Fruit fly (Drosophila melanogaster) whole organism, pupa: ENCODE data around the gene IFT54.

Experiments used
- CG10348 ChIP-seq: fragments of 200-800 bp; sonication (Bioruptor generic); IDR thresholded peaks from 2 replicates; pipeline ENCODE4 v1.3.6; 2022; ENCODE audit warnings: missing biosample characterization, missing genetic modification characterization
- CG12605 ChIP-seq: fragments of 200-800 bp; sonication (Bioruptor generic); IDR thresholded peaks from 2 replicates; pipeline ENCODE4 v1.3.6; 2022; ENCODE audit warnings: missing biosample characterization, missing genetic modification characterization
- CG13204 ChIP-seq: fragments of 200-800 bp; sonication (Bioruptor generic); optimal IDR thresholded peaks from 2 replicates; lab custom pipeline; 2018; ENCODE audit warnings: missing biosample characterization, mild to moderate bottlenecking, missing genetic modification characterization, moderate library complexity
- CG14655 ChIP-seq: fragments of 200-800 bp; sonication (Bioruptor generic); optimal IDR thresholded peaks from 3 replicates; lab custom pipeline; 2017; ENCODE audit warnings: mild to moderate bottlenecking, missing biosample characterization, missing genetic modification reagents, missing genetic modification characterization
- CG15710 ChIP-seq: fragments of 200-800 bp; sonication (Bioruptor generic); optimal IDR thresholded peaks from 2 replicates; lab custom pipeline; 2018; ENCODE audit warnings: missing biosample characterization, mild to moderate bottlenecking, missing genetic modification characterization, moderate library complexity
- CG17806 ChIP-seq: fragments of 200-800 bp; sonication (Bioruptor generic); optimal IDR thresholded peaks from 2 replicates; lab custom pipeline; 2018; ENCODE audit warnings: missing biosample characterization, mild to moderate bottlenecking, missing genetic modification characterization, moderate library complexity
- CG32121 ChIP-seq: fragments of 200-800 bp; sonication (Bioruptor generic); IDR thresholded peaks from 2 replicates; pipeline ENCODE4 v1.3.6; 2022; ENCODE audit warnings: missing biosample characterization, missing genetic modification characterization
- CG34367 ChIP-seq: fragments of 200-800 bp; sonication (Bioruptor generic); optimal IDR thresholded peaks from 2 replicates; lab custom pipeline; 2018; ENCODE audit warnings: missing biosample characterization, mild to moderate bottlenecking, missing genetic modification characterization
- CG4496 ChIP-seq: fragments of 200-800 bp; sonication (Bioruptor generic); IDR thresholded peaks from 3 replicates; pipeline ENCODE4 v1.3.6; 2022; ENCODE audit warnings: missing biosample characterization, missing genetic modification characterization
- CG8159 ChIP-seq: fragments of 200-800 bp; sonication (Bioruptor generic); optimal IDR thresholded peaks from 3 replicates; lab custom pipeline; 2018; ENCODE audit warnings: missing biosample characterization, mild to moderate bottlenecking, missing genetic modification characterization, moderate library complexity
- CG8301 ChIP-seq: fragments of 200-800 bp; sonication (Bioruptor generic); optimal IDR thresholded peaks from 2 replicates; lab custom pipeline; 2018; ENCODE audit warnings: missing biosample characterization, mild to moderate bottlenecking, missing genetic modification characterization
- CG9948 ChIP-seq: fragments of 200-800 bp; sonication (Bioruptor generic); optimal IDR thresholded peaks from 2 replicates; lab custom pipeline; 2018; ENCODE audit warnings: missing biosample characterization, mild to moderate bottlenecking, missing genetic modification characterization, moderate library complexity
- D1 ChIP-seq: fragments of 200-800 bp; sonication (Bioruptor generic); optimal IDR thresholded peaks from 2 replicates; lab custom pipeline; 2018; ENCODE audit warnings: missing biosample characterization, mild to moderate bottlenecking, missing genetic modification characterization, moderate library complexity
- EcR ChIP-seq: fragments of 200-800 bp; sonication (Bioruptor generic); optimal IDR thresholded peaks from 3 replicates; lab custom pipeline; 2019; ENCODE audit warnings: missing biosample characterization, missing genetic modification characterization, mild to moderate bottlenecking, moderate library complexity, missing genetic modification reagents
- Ets98B ChIP-seq: fragments of 200-800 bp; sonication (Bioruptor generic); IDR thresholded peaks from 2 replicates; pipeline ENCODE4 v1.3.6; 2022; ENCODE audit warnings: missing biosample characterization, missing genetic modification characterization
- Pif1A ChIP-seq: fragments of 200-800 bp; sonication (Bioruptor generic); optimal IDR thresholded peaks from 3 replicates; lab custom pipeline; 2016; ENCODE audit warnings: missing biosample characterization, missing genetic modification characterization
- Pif1B ChIP-seq: fragments of 200-800 bp; sonication (Bioruptor generic); optimal IDR thresholded peaks from 3 replicates; lab custom pipeline; 2016; ENCODE audit warnings: missing biosample characterization, missing genetic modification characterization
- Snoo ChIP-seq: fragments of 200-800 bp; sonication (Bioruptor generic); optimal IDR thresholded peaks from 3 replicates; lab custom pipeline; 2017; ENCODE audit warnings: missing biosample characterization, mild to moderate bottlenecking, missing genetic modification characterization, inconsistent platforms
- fd96Ca ChIP-seq: fragments of 200-800 bp; sonication (Bioruptor generic); IDR thresholded peaks from 3 replicates; pipeline ENCODE4 v1.3.6; 2022; ENCODE audit warnings: missing biosample characterization, missing genetic modification characterization
- gl ChIP-seq: fragments of 200-800 bp; sonication (Bioruptor generic); optimal IDR thresholded peaks from 2 replicates; lab custom pipeline; 2018; ENCODE audit warnings: missing biosample characterization, mild to moderate bottlenecking, missing genetic modification characterization
- rn ChIP-seq: fragments of 200-800 bp; sonication (Bioruptor generic); IDR thresholded peaks from 2 replicates; pipeline ENCODE4 v1.3.6; 2022; ENCODE audit warnings: missing biosample characterization, missing genetic modification characterization

Gene IFT54

DNA sequence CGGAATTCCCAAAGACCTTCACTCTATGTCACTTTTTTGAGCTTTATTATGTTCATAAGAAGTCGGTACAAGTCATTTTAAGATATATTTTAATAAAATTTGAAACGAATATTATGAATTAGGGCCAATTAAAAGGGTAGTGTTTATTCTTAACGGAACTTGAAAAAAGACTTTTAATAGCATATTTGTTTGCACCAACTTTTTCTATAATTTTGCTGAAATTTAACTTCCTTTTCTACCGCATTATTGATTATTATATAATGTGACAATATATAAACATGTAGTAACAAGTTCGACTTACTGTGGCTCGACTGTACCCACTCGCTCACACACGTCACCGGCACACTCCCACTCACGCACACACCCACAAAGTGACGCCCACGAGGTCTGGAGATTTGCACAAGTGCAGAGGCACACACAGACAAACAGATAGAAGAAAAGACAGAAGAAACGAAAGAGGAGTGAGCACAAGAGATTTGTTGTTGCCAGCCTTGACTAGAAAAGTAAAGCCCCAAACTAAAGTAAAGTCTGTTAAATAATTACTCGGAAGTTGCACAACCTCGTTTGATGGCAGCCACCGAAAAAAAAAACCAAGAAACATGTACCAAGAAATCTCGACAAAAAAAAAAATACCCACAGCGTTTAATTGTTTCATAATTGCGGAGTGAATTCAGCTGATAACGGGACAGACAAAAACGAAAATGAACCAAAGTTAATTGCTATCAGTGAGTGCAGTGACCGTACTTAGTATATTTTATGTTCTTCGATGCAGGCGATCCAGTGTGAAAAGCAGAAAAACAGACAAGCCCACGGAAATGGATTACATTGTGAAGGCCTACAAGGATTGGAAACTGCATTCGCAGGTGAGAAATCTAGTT lies 12.0 kb upstream of the IFT54 start:
- TF ChIP-seq CG9948 (tag; lab: Kevin White, UChicago) (peak; percentile 42), CG14655 (GFP tag; lab: Kevin White, UChicago) (peak; percentile 60), CG8159 (peak; percentile 56), Pif1B (GFP tag; lab: Kevin White, UChicago) (peak; percentile 7), CG34367 (tag; lab: Kevin White, UChicago) (no peak), D1 (tag; lab: Kevin White, UChicago) (peak; percentile 46), Ets98B (GFP tag; lab: Robert Waterston, UW) (peak; percentile 26; the same call in 1 of the 2 replicates), Pif1A (GFP tag; lab: Kevin White, UChicago) (no peak), CG32121 (GFP tag; lab: Robert Waterston, UW) (peak; percentile 52), CG8301 (tag; lab: Kevin White, UChicago) (peak; percentile 50), rn (no peak), EcR (GFP tag; lab: Kevin White, UChicago) (peak; percentile 58), CG10348 (GFP tag; lab: Robert Waterston, UW) (no peak), gl (tag; lab: Kevin White, UChicago) (no peak), fd96Ca (GFP tag; lab: Robert Waterston, UW) (peak; percentile 56; the same call in 1 of the 3 replicates), CG4496 (GFP tag; lab: Robert Waterston, UW) (peak; percentile 53; the same call in 1 of the 3 replicates), Snoo (tag; lab: Kevin White, UChicago) (peak; percentile 3), CG12605 (GFP tag; lab: Robert Waterston, UW) (no peak), CG17806 (tag; lab: Kevin White, UChicago) (peak; percentile 4), CG15710 (peak; percentile 48), CG13204 (GFP tag; lab: Kevin White, UChicago) (no peak)

DNA sequence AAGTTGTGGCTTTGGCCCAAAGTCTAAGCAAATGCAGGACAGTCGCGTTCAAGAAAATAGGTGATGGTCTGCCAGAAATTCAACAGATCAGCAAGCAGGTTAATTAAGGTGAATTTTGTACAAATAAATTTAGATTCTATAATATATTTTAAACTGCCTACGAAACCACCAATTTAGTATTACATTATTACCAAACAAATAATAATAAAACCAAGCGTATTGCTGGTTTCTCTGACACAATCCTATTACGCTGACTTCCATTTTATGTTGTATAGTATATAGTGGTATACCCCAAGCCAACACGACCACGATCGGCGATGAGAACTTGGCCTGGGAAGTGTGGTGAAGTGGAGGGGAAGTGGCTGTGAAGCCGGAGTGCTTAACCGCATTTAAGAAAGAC lies 10.8 kb upstream of the IFT54 start:
- TF ChIP-seq gl (tag; lab: Kevin White, UChicago) (peak; percentile 76), CG9948 (tag; lab: Kevin White, UChicago) (peak; percentile 85), CG17806 (tag; lab: Kevin White, UChicago) (peak; percentile 88), CG8301 (tag; lab: Kevin White, UChicago) (peak; percentile 90), D1 (tag; lab: Kevin White, UChicago) (peak; percentile 77), CG14655 (GFP tag; lab: Kevin White, UChicago) (peak; percentile 91), CG10348 (GFP tag; lab: Robert Waterston, UW) (0 out of 2 replicates have a peak, but pooled peaks have one; percentile 9), Ets98B (GFP tag; lab: Robert Waterston, UW) (peak; percentile 81), CG15710 (peak; percentile 84), Pif1B (GFP tag; lab: Kevin White, UChicago) (peak; percentile 78), CG13204 (GFP tag; lab: Kevin White, UChicago) (peak; percentile 79), CG32121 (GFP tag; lab: Robert Waterston, UW) (peak; percentile 80), CG12605 (GFP tag; lab: Robert Waterston, UW) (peak; percentile 81), rn (peak; percentile 50; the same call in 1 of the 2 replicates), CG4496 (GFP tag; lab: Robert Waterston, UW) (peak; percentile 80), EcR (GFP tag; lab: Kevin White, UChicago) (peak; percentile 83), CG34367 (tag; lab: Kevin White, UChicago) (peak; percentile 82), Snoo (tag; lab: Kevin White, UChicago) (peak; percentile 73), Pif1A (GFP tag; lab: Kevin White, UChicago) (peak; percentile 84), CG8159 (peak; percentile 85), fd96Ca (GFP tag; lab: Robert Waterston, UW) (peak; percentile 61)

DNA sequence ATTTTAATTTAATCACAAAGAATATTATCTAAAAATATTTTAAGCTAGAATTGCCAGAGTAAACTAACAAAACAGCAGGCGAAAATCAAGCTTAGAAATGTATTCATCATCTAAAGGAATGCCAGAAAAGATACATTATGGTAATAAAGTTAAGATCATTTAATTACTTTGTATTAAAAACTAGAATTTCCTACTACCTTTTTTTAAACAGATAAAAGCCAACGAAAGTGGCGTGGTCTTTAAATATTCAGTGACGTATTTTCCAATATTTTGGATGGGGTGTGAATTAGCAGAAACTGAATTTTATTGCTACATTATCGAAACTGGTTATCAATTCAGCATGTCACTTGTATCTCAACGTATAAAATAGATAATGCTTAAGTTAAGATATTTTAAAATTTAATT lies 9.9 kb upstream of the IFT54 start:
- TF ChIP-seq CG12605 (GFP tag; lab: Robert Waterston, UW) (0 out of 2 replicates have a peak, but pooled peaks have one; percentile 19), D1 (tag; lab: Kevin White, UChicago) (no peak), Pif1A (GFP tag; lab: Kevin White, UChicago) (no peak), CG17806 (tag; lab: Kevin White, UChicago) (peak; percentile 49), CG32121 (GFP tag; lab: Robert Waterston, UW) (peak; percentile 37; the same call in 1 of the 2 replicates), rn (no peak), CG15710 (peak; percentile 54), CG8159 (peak; percentile 74), CG9948 (tag; lab: Kevin White, UChicago) (peak; percentile 72), EcR (GFP tag; lab: Kevin White, UChicago) (no peak), gl (tag; lab: Kevin White, UChicago) (no peak), Pif1B (GFP tag; lab: Kevin White, UChicago) (no peak), Ets98B (GFP tag; lab: Robert Waterston, UW) (no peak), CG14655 (GFP tag; lab: Kevin White, UChicago) (peak; percentile 80), CG10348 (GFP tag; lab: Robert Waterston, UW) (no peak), fd96Ca (GFP tag; lab: Robert Waterston, UW) (no peak), CG4496 (GFP tag; lab: Robert Waterston, UW) (peak; percentile 30; the same call in 1 of the 3 replicates), CG34367 (tag; lab: Kevin White, UChicago) (peak; percentile 45), CG13204 (GFP tag; lab: Kevin White, UChicago) (no peak), CG8301 (tag; lab: Kevin White, UChicago) (peak; percentile 57), Snoo (tag; lab: Kevin White, UChicago) (peak; percentile 32)
- TF ChIP-seq, all 21 proteins: peak for 11

DNA sequence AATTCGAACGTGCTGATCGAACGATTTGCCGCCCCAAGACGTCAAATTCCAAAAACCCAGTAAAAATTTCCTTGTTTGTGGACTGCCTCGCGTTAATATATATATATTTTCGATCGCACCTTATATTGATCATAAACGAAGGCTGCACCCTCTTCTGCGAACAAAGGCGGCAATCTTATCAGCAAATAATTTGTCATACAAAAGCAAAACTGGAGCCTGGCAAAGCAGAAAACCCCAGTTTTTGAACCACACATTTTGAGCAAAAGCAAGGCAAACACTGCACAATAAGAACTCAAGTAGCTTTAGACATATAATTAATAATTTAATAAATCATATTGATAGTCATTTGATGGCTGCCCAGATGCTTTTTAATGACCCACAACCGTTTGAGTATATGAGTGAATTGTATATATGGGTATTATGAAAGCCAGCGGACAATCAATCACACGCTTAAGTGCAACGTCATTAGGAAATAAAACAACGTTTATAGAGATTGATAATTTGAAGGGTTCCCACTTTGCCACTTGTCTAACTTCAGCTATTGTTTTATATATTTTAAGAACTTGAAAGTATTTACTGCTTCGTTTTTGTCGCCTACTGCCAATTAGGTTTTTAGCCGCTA lies 7.7 kb upstream of the IFT54 start:
- TF ChIP-seq CG14655 (GFP tag; lab: Kevin White, UChicago), result no peak
- TF ChIP-seq fd96Ca (GFP tag; lab: Robert Waterston, UW), result no peak
- no peak for TF ChIP-seq CG8301 (tag; lab: Kevin White, UChicago)
- no peak for TF ChIP-seq rn
- TF ChIP-seq Snoo (tag; lab: Kevin White, UChicago), result no peak
- no peak for TF ChIP-seq CG12605 (GFP tag; lab: Robert Waterston, UW)
- TF ChIP-seq CG4496 (GFP tag; lab: Robert Waterston, UW), result no peak
- TF ChIP-seq D1 (tag; lab: Kevin White, UChicago), result no peak
- TF ChIP-seq CG9948 (tag; lab: Kevin White, UChicago), result no peak
- no peak for TF ChIP-seq CG34367 (tag; lab: Kevin White, UChicago)
- no peak for TF ChIP-seq CG10348 (GFP tag; lab: Robert Waterston, UW)
- TF ChIP-seq Pif1A (GFP tag; lab: Kevin White, UChicago), result no peak
- no peak for TF ChIP-seq Pif1B (GFP tag; lab: Kevin White, UChicago)
- no peak for TF ChIP-seq CG17806 (tag; lab: Kevin White, UChicago)
- TF ChIP-seq EcR (GFP tag; lab: Kevin White, UChicago), result no peak
- no peak for TF ChIP-seq CG13204 (GFP tag; lab: Kevin White, UChicago)
- no peak for TF ChIP-seq CG15710
- TF ChIP-seq CG8159, result no peak
- TF ChIP-seq CG32121 (GFP tag; lab: Robert Waterston, UW), result no peak
